Worm (Caenorhabditis elegans) whole organism, L4 larva: Measurements from ENCODE around the gene F56D3.1.
A peak's percentile ranks its signal among the peaks of the same experiment; 100 is the strongest.

Experiments
- ceh-32 ChIP-seq: sonication (generic microtip); optimal IDR thresholded peaks from 2 replicates; lab custom pipeline; 2016; ENCODE audit warnings: mild to moderate bottlenecking, missing genetic modification characterization, missing compliant biosample characterization; ENCODE audit not compliant: poor library complexity
- ces-1 ChIP-seq: fragments of 150-350 bp; sonication (generic microtip); optimal IDR thresholded peaks from 4 replicates; lab custom pipeline; 2014; ENCODE audit warnings: missing biosample characterization, missing genetic modification reagents, missing genetic modification characterization
- dmd-6 ChIP-seq: fragments of 200-800 bp; sonication (Bioruptor generic); IDR thresholded peaks from 2 replicates; pipeline ENCODE4 v1.3.6; 2022; ENCODE audit warnings: missing genetic modification reagents, missing genetic modification characterization, missing compliant biosample characterization
- fkh-10 ChIP-seq: fragments of 150-350 bp; optimal IDR thresholded peaks from 2 replicates; lab custom pipeline; 2014; ENCODE audit warnings: missing biosample characterization, missing genetic modification reagents, missing genetic modification characterization
- hmg-1.1 ChIP-seq: fragments of 200-800 bp; sonication (Bioruptor generic); IDR thresholded peaks from 2 replicates; pipeline ENCODE4 v1.3.6; 2022; ENCODE audit warnings: missing genetic modification reagents, missing genetic modification characterization, missing compliant biosample characterization
- nhr-11 ChIP-seq: fragments of 150-350 bp; optimal IDR thresholded peaks from 2 replicates; lab custom pipeline; 2014; ENCODE audit warnings: missing biosample characterization, missing genetic modification characterization
- nhr-77 ChIP-seq: fragments of 150-350 bp; optimal IDR thresholded peaks from 2 replicates; lab custom pipeline; 2014; ENCODE audit warnings: missing biosample characterization, missing genetic modification characterization
- set-16 ChIP-seq: fragments of 200-800 bp; sonication (Bioruptor generic); IDR thresholded peaks from 2 replicates; pipeline ENCODE4 v1.3.6; 2022; ENCODE audit warnings: missing genetic modification reagents, missing genetic modification characterization, missing compliant biosample characterization
- spr-1 ChIP-seq: sonication (generic microtip); optimal IDR thresholded peaks from 2 replicates; lab custom pipeline; 2016; ENCODE audit warnings: mild to moderate bottlenecking, missing genetic modification characterization, missing compliant biosample characterization
- ztf-11 ChIP-seq: fragments of 150-350 bp; optimal IDR thresholded peaks from 2 replicates; lab custom pipeline; 2014; ENCODE audit warnings: missing biosample characterization, missing genetic modification characterization
- ztf-7 ChIP-seq: fragments of 150-350 bp; optimal IDR thresholded peaks from 2 replicates; lab custom pipeline; 2014; ENCODE audit warnings: missing biosample characterization, missing genetic modification characterization

The F56D3.1 gene

DNA sequence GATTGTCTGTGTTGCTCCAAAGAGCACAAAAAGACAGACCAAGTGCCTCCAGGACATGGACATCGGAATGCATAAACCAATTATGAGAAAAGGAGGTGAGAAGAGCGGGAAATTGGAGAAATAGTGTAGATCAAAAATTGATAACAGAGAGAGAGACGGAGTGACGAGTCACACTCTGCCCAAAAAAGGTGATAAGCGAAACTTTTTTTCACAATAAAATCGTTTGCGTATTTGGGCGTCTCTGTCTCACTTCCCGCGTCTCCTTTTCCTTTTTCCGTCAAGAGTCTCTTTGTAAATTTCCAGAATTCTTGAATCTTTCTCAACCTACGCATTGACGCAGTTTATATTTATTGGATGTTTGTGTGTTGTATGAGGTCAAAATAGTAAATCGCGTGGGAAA is 48.0 kb downstream of the F56D3.1 start, which contains the start of gene mth-2 (continued):
- TF ChIP-seq ceh-32 (tag; lab: Kevin White, UChicago) (no peak), dmd-6 (GFP tag; lab: Robert Waterston, UW) (peak; percentile 76), ztf-11 (tag; lab: Kevin White, UChicago) (no peak), set-16 (GFP tag; lab: Robert Waterston, UW) (no peak), ztf-7 (tag; lab: Kevin White, UChicago) (no peak), spr-1 (no peak), fkh-10 (GFP tag; lab: Kevin White, UChicago) (no peak), ces-1 (GFP tag; lab: Kevin White, UChicago) (no peak), nhr-77 (peak; percentile 48), nhr-11 (no peak), hmg-1.1 (GFP tag; lab: Robert Waterston, UW) (no peak)
